Worm (Caenorhabditis elegans) whole organism, L1 larva: ENCODE results near the gene clec-148.

Source experiments
- F16B12.6 ChIP-seq: fragments of 150-350 bp; optimal IDR thresholded peaks from 2 replicates; lab custom pipeline; 2014; ENCODE audit warnings: missing biosample characterization, missing genetic modification characterization
- fkh-4 ChIP-seq: sonication (generic microtip); optimal IDR thresholded peaks from 2 replicates; lab custom pipeline; 2016; ENCODE audit warnings: missing compliant biosample characterization, missing genetic modification characterization, borderline replicate concordance
- mab-9 ChIP-seq: fragments of 200-800 bp; sonication (Bioruptor generic); IDR thresholded peaks from 2 replicates; pipeline ENCODE4 v1.3.6; 2022; ENCODE audit warnings: missing genetic modification reagents, missing genetic modification characterization, missing compliant biosample characterization
- nhr-11 ChIP-seq: fragments of 150-350 bp; optimal IDR thresholded peaks from 2 replicates; lab custom pipeline; 2014; ENCODE audit warnings: missing biosample characterization, missing genetic modification characterization
- tlp-1 ChIP-seq: fragments of 150-350 bp; optimal IDR thresholded peaks from 2 replicates; lab custom pipeline; 2014; ENCODE audit warnings: missing biosample characterization, missing genetic modification characterization

ce11 chrIII:159149-159548 is 16.5 kb downstream of the clec-148 start:
- TF ChIP-seq fkh-4 (tag; lab: Kevin White, UChicago) (no peak), F16B12.6 (tag; lab: Kevin White, UChicago) (no peak), tlp-1 (tag; lab: Kevin White, UChicago) (no peak), nhr-11 (tag; lab: Kevin White, UChicago) (no peak), mab-9 (GFP tag; lab: Robert Waterston, UW) (no peak)
